Fruit fly (Drosophila melanogaster): Measurements from ENCODE around the gene CG4849.

Gene CG4849

dm6 chr3R:27987329-27987728 is 24.1 kb downstream of the CG4849 start (continued):
- TF ChIP-seq crol (GFP tag; IDR thresholded peaks at IDR 0.05) (no peak), CG9817 (tag; optimal IDR thresholded peaks at IDR 0.05) (peak; percentile 70), en (GFP tag; optimal IDR thresholded peaks at IDR 0.05) (no peak), CG12219 (GFP tag; optimal IDR thresholded peaks at IDR 0.05) (no peak), odd (GFP tag; optimal IDR thresholded peaks at IDR 0.05) (peak; percentile 48), CG16815 (GFP tag; optimal IDR thresholded peaks at IDR 0.05) (peak; percentile 40), HLH4C (GFP tag; IDR thresholded peaks at IDR 0.05; ENCODE audit: partially characterized antibody) (no peak), jumu (GFP tag; optimal IDR thresholded peaks at IDR 0.05) (no peak), CG10274 (GFP tag; optimal IDR thresholded peaks at IDR 0.05) (no peak), vfl (GFP tag; optimal IDR thresholded peaks at IDR 0.05) (no peak), CG31388 (GFP tag; optimal IDR thresholded peaks at IDR 0.05) (no peak), tin (GFP tag; optimal IDR thresholded peaks at IDR 0.05) (peak; percentile 38), Stat92E (GFP tag; optimal IDR thresholded peaks at IDR 0.05) (no peak), CG2875 (GFP tag; optimal IDR thresholded peaks at IDR 0.05) (peak; percentile 35), Bteb2 (GFP tag; optimal IDR thresholded peaks at IDR 0.05) (peak; percentile 1), CG5953 (GFP tag; IDR thresholded peaks at IDR 0.05) (peak; percentile 47; the same call in 1 of the 2 replicates), zfh2 (GFP tag; optimal IDR thresholded peaks at IDR 0.05) (peak; percentile 2), CG13775 (GFP tag; optimal IDR thresholded peaks at IDR 0.05) (peak; percentile 75), tx (GFP tag; optimal IDR thresholded peaks at IDR 0.05) (no peak), CG6791 (GFP tag; IDR thresholded peaks at IDR 0.05; ENCODE audit: partially characterized antibody) (no peak), wdn (GFP tag; IDR thresholded peaks at IDR 0.05) (peak; percentile 82), pnt (GFP tag; optimal IDR thresholded peaks at IDR 0.05) (no peak), CG12391 (tag; optimal IDR thresholded peaks at IDR 0.05) (peak; percentile 76), Hsf (GFP tag; optimal IDR thresholded peaks at IDR 0.05) (peak; percentile 31), sens (GFP tag) (peak; percentile 50), pita (GFP tag; optimal IDR thresholded peaks at IDR 0.05) (no peak), unpg (GFP tag; optimal IDR thresholded peaks at IDR 0.05) (peak; percentile 83), crc (GFP tag; optimal IDR thresholded peaks at IDR 0.05) (no peak), ash1 (GFP tag; optimal IDR thresholded peaks at IDR 0.05) (no peak), CG31224 (GFP tag; IDR thresholded peaks at IDR 0.05) (peak; percentile 69), CG12155 (GFP tag; optimal IDR thresholded peaks at IDR 0.05) (peak; percentile 57), CG8388 (GFP tag; optimal IDR thresholded peaks at IDR 0.05) (peak; percentile 68), Ssrp (tag; optimal IDR thresholded peaks at IDR 0.05) (peak; percentile 70), CG12942 (GFP tag; optimal IDR thresholded peaks at IDR 0.05) (peak; percentile 21), crp (GFP tag; optimal IDR thresholded peaks at IDR 0.05) (peak in 1 of 2 experiments; percentile 1), lov (optimal IDR thresholded peaks at IDR 0.05) (no peak), lov (GFP tag; IDR thresholded peaks at IDR 0.05) (no peak), CG18619 (GFP tag; optimal IDR thresholded peaks at IDR 0.05) (peak; percentile 59), Lhr (GFP tag; optimal IDR thresholded peaks at IDR 0.05) (no peak), gcm2 (GFP tag; optimal IDR thresholded peaks at IDR 0.05) (no peak), CG16779 (GFP tag; IDR thresholded peaks at IDR 0.05) (no peak), CG18262 (tag; optimal IDR thresholded peaks at IDR 0.05) (peak; percentile 66), HmgD (GFP tag; optimal IDR thresholded peaks at IDR 0.05) (no peak), bowl (GFP tag; IDR thresholded peaks at IDR 0.05) (no peak), pho (GFP tag; optimal IDR thresholded peaks at IDR 0.05) (peak; percentile 17), CG11560 (tag; IDR thresholded peaks at IDR 0.05) (no peak), CG4854 (GFP tag; optimal IDR thresholded peaks at IDR 0.05) (peak; percentile 35), D (optimal IDR thresholded peaks at IDR 0.05) (no peak), D (GFP tag; optimal IDR thresholded peaks at IDR 0.05) (no peak), CG3065 (GFP tag; optimal IDR thresholded peaks at IDR 0.05) (no peak), Doc2 (GFP tag; IDR thresholded peaks at IDR 0.05) (no peak), CG13123 (GFP tag; optimal IDR thresholded peaks at IDR 0.05) (peak; percentile 14)
